Fruit fly (Drosophila melanogaster): ENCODE results near the gene CG14298.
A peak's percentile ranks its signal among the peaks of the same experiment; 100 is the strongest.

CG14298 gene

DNA sequence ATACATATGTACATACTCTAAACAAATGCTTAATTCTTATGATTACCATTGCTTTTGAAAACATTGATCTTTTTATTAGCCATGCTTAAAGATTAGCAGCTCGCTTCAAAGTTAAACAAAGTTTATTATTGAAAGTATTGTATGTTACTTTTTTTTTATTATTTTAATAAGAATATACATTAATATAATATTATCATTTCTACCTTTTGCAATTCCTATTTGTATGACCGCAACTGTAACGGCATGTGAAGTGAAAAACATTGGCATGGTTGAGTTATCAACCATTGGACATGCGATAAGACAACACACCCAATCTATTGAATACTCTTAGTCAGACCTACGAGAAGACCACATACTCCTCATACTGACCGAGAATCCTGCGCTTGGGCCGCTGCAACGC is 35.6 kb downstream of the CG14298 start:
- TF ChIP-seq HLH3B (GFP tag; IDR thresholded peaks at IDR 0.05) (no peak), Fer1 (GFP tag; optimal IDR thresholded peaks at IDR 0.05) (peak; percentile 30), Xrp1 (GFP tag; IDR thresholded peaks at IDR 0.05) (peak; percentile 30; the same call in 1 of the 2 replicates), CG9727 (GFP tag; optimal IDR thresholded peaks at IDR 0.05) (peak; percentile 3), CG10209 (GFP tag; optimal IDR thresholded peaks at IDR 0.05) (peak; percentile 16), Xbp1 (GFP tag; optimal IDR thresholded peaks at IDR 0.05) (no peak), exex (tag; optimal IDR thresholded peaks at IDR 0.05) (peak; percentile 63), sd (tag; optimal IDR thresholded peaks at IDR 0.05) (peak; percentile 25), CG17359 (tag; optimal IDR thresholded peaks at IDR 0.05) (no peak), CG3163 (GFP tag; optimal IDR thresholded peaks at IDR 0.05) (no peak), CG14050 (GFP tag; IDR thresholded peaks at IDR 0.05) (0 out of 3 replicates have a peak, but pooled peaks have one; percentile 20), CG12391 (tag; optimal IDR thresholded peaks at IDR 0.05) (peak; percentile 16), lab (GFP tag; optimal IDR thresholded peaks at IDR 0.05) (peak; percentile 41), sens (GFP tag) (peak; percentile 46), dmrt99B (tag; optimal IDR thresholded peaks at IDR 0.05) (peak; percentile 19), tup (GFP tag; optimal IDR thresholded peaks at IDR 0.05) (no peak), HmgZ (tag; optimal IDR thresholded peaks at IDR 0.05) (peak; percentile 9), Ets65A (GFP tag) (peak; percentile 44), CG7556 (GFP tag; optimal IDR thresholded peaks at IDR 0.05) (no peak), CG18262 (tag; optimal IDR thresholded peaks at IDR 0.05) (no peak), CG4360 (GFP tag; IDR thresholded peaks at IDR 0.05) (no peak), CG2678 (tag; optimal IDR thresholded peaks at IDR 0.05) (peak; percentile 56), CG31441 (GFP tag; IDR thresholded peaks at IDR 0.05) (0 out of 2 replicates have a peak, but pooled peaks have one; percentile 15), row (GFP tag; IDR thresholded peaks at IDR 0.05) (peak; percentile 40; the same call in 2 of the 3 replicates), GATAe (GFP tag; conservative IDR thresholded peaks at IDR 0.05) (peak; percentile 35; the same call in 1 of the 2 replicates), CG11504 (tag; optimal IDR thresholded peaks at IDR 0.05) (peak; percentile 3), CG12236 (GFP tag; optimal IDR thresholded peaks at IDR 0.05) (no peak), CG18599 (GFP tag; optimal IDR thresholded peaks at IDR 0.05) (peak; percentile 46), Pdp1 (GFP tag; optimal IDR thresholded peaks at IDR 0.05) (no peak), CG13424 (tag; optimal IDR thresholded peaks at IDR 0.05) (peak; percentile 11), CG11696 (GFP tag; IDR thresholded peaks at IDR 0.05) (peak; percentile 92), Fer3 (tag; optimal IDR thresholded peaks at IDR 0.05) (peak; percentile 18), insv (GFP tag; optimal IDR thresholded peaks at IDR 0.05) (no peak), CG8924 (tag; optimal IDR thresholded peaks at IDR 0.05) (no peak), BtbVII (GFP tag; optimal IDR thresholded peaks at IDR 0.05) (peak; percentile 10), gem (tag; optimal IDR thresholded peaks at IDR 0.05) (peak; percentile 56), PHDP (tag; optimal IDR thresholded peaks at IDR 0.05) (peak; percentile 46), Sox100B (GFP tag; optimal IDR thresholded peaks at IDR 0.05) (peak; percentile 19), CG12659 (GFP tag; optimal IDR thresholded peaks at IDR 0.05) (peak; percentile 1), CG4730 (GFP tag; IDR thresholded peaks at IDR 0.05) (no peak), grau (tag; optimal IDR thresholded peaks at IDR 0.05) (peak; percentile 28), Meics (GFP tag; optimal IDR thresholded peaks at IDR 0.05) (peak; percentile 40), Hand (GFP tag; optimal IDR thresholded peaks at IDR 0.05) (peak; percentile 49), NC2β (GFP tag; optimal IDR thresholded peaks at IDR 0.05) (no peak), wor (GFP tag; IDR thresholded peaks at IDR 0.05) (no peak), cg (GFP tag; optimal IDR thresholded peaks at IDR 0.05) (no peak), unpg (GFP tag; optimal IDR thresholded peaks at IDR 0.05) (peak; percentile 39), pan (optimal IDR thresholded peaks at IDR 0.05) (no peak), pan (GFP tag; optimal IDR thresholded peaks at IDR 0.05 in 1 of 2, IDR thresholded peaks at IDR 0.05 in 1 of 2) (peak in 1 of 2 experiments; percentile 7), CG3281 (GFP tag; optimal IDR thresholded peaks at IDR 0.05) (peak; percentile 37)
